Worm (Caenorhabditis elegans) whole organism, mixed stage, embryonic: Measurements from ENCODE around the gene Y17G7B.3.

ENCODE experiments used
- M03D4.4 ChIP-seq: sonication (generic microtip); optimal IDR thresholded peaks from 2 replicates; lab custom pipeline; 2017; ENCODE audit warnings: mild to moderate bottlenecking, missing genetic modification characterization, missing compliant biosample characterization
- bed-3 ChIP-seq: fragments of 200-800 bp; sonication (Bioruptor generic); optimal IDR thresholded peaks from 3 replicates; lab custom pipeline; 2018; ENCODE audit warnings: mild to moderate bottlenecking, missing genetic modification characterization, moderate library complexity, missing compliant biosample characterization
- blmp-1 ChIP-seq: fragments of 150-350 bp; optimal IDR thresholded peaks from 2 replicates; lab custom pipeline; 2014; ENCODE audit warnings: missing biosample characterization, missing genetic modification characterization
- ceh-39 ChIP-seq: fragments of 150-350 bp; optimal IDR thresholded peaks from 2 replicates; lab custom pipeline; 2014; ENCODE audit warnings: missing biosample characterization, missing genetic modification characterization
- ceh-43 ChIP-seq: fragments of 200-800 bp; sonication (Bioruptor generic); optimal IDR thresholded peaks from 2 replicates; lab custom pipeline; 2018; ENCODE audit warnings: mild to moderate bottlenecking, missing genetic modification characterization, moderate library complexity, missing compliant biosample characterization
- ceh-83 ChIP-seq: fragments of 200-800 bp; sonication (Bioruptor generic); optimal IDR thresholded peaks from 2 replicates; lab custom pipeline; 2018; ENCODE audit warnings: mild to moderate bottlenecking, missing genetic modification characterization, missing compliant biosample characterization
- ces-1 ChIP-seq: fragments of 150-350 bp; optimal IDR thresholded peaks from 2 replicates; lab custom pipeline; 2014; ENCODE audit warnings: missing biosample characterization, missing genetic modification reagents, missing genetic modification characterization
- drap-1 ChIP-seq: fragments of 200-800 bp; sonication (Bioruptor generic); optimal IDR thresholded peaks from 3 replicates; lab custom pipeline; 2018; ENCODE audit warnings: mild to moderate bottlenecking, missing genetic modification characterization, missing compliant biosample characterization
- elt-1 ChIP-seq: sonication (generic microtip); optimal IDR thresholded peaks from 2 replicates; lab custom pipeline; 2017; ENCODE audit warnings: missing genetic modification characterization, mild to moderate bottlenecking, missing compliant biosample characterization, antibody characterized with exemption, moderate library complexity, borderline replicate concordance; ENCODE audit not compliant: insufficient read depth
- elt-3 ChIP-seq: fragments of 150-350 bp; optimal IDR thresholded peaks from 2 replicates; lab custom pipeline; 2014; ENCODE audit warnings: missing biosample characterization, missing genetic modification characterization
- flh-1 ChIP-seq: fragments of 200-800 bp; sonication (Bioruptor generic); optimal IDR thresholded peaks from 2 replicates; lab custom pipeline; 2018; ENCODE audit warnings: mild to moderate bottlenecking, missing genetic modification characterization, moderate library complexity, missing compliant biosample characterization
- ham-2 ChIP-seq: fragments of 200-800 bp; sonication (Bioruptor generic); optimal IDR thresholded peaks from 2 replicates; lab custom pipeline; 2018; ENCODE audit warnings: mild to moderate bottlenecking, missing genetic modification characterization, missing compliant biosample characterization
- hlh-1 ChIP-seq: fragments of 150-350 bp; optimal IDR thresholded peaks from 2 replicates; lab custom pipeline; 2014; ENCODE audit warnings: missing biosample characterization, missing genetic modification reagents, missing genetic modification characterization
- lin-13 ChIP-seq: fragments of 150-350 bp; optimal IDR thresholded peaks from 2 replicates; lab custom pipeline; 2014; ENCODE audit warnings: missing biosample characterization, missing genetic modification characterization
- lin-32 ChIP-seq: fragments of 200-800 bp; sonication (Bioruptor generic); optimal IDR thresholded peaks from 2 replicates; lab custom pipeline; 2018; ENCODE audit warnings: mild to moderate bottlenecking, missing genetic modification characterization, missing compliant biosample characterization
- lsy-2 ChIP-seq: fragments of 150-350 bp; optimal IDR thresholded peaks from 2 replicates; lab custom pipeline; 2014; ENCODE audit warnings: missing biosample characterization, missing genetic modification characterization
- mab-5 ChIP-seq: fragments of 150-350 bp; optimal IDR thresholded peaks from 2 replicates; lab custom pipeline; 2014; ENCODE audit warnings: missing biosample characterization, missing genetic modification characterization
- mls-2 ChIP-seq: sonication (generic microtip); optimal IDR thresholded peaks from 2 replicates; lab custom pipeline; 2016; ENCODE audit warnings: mild to moderate bottlenecking, missing genetic modification characterization, moderate library complexity, missing compliant biosample characterization
- nhr-12 ChIP-seq: fragments of 150-350 bp; optimal IDR thresholded peaks from 2 replicates; lab custom pipeline; 2014; ENCODE audit warnings: missing biosample characterization, missing genetic modification characterization
- nhr-2 ChIP-seq: fragments of 150-350 bp; optimal IDR thresholded peaks from 2 replicates; lab custom pipeline; 2014; ENCODE audit warnings: missing biosample characterization, missing genetic modification characterization
- nhr-76 ChIP-seq: sonication (generic microtip); optimal IDR thresholded peaks from 2 replicates; lab custom pipeline; 2017; ENCODE audit warnings: missing biosample characterization, missing genetic modification characterization
- pha-4 ChIP-seq: fragments of 150-350 bp; optimal IDR thresholded peaks from 2 replicates; lab custom pipeline; 2018; ENCODE audit warnings: missing biosample characterization, missing genetic modification reagents, missing genetic modification characterization
- sem-2 ChIP-seq: fragments of 200-800 bp; sonication (Bioruptor generic); optimal IDR thresholded peaks from 2 replicates; lab custom pipeline; 2018; ENCODE audit warnings: mild to moderate bottlenecking, missing genetic modification characterization, missing compliant biosample characterization
- snpc-4 ChIP-seq: fragments of 150-350 bp; optimal IDR thresholded peaks from 2 replicates; lab custom pipeline; 2014; ENCODE audit warnings: missing biosample characterization, missing genetic modification characterization
- sptf-1 ChIP-seq: sonication (generic microtip); optimal IDR thresholded peaks from 2 replicates; lab custom pipeline; 2017; ENCODE audit warnings: mild to moderate bottlenecking, missing genetic modification characterization, moderate library complexity, missing compliant biosample characterization
- tbx-8 ChIP-seq: fragments of 200-800 bp; sonication (Bioruptor generic); optimal IDR thresholded peaks from 2 replicates; lab custom pipeline; 2018; ENCODE audit warnings: mild to moderate bottlenecking, missing genetic modification characterization, moderate library complexity, missing compliant biosample characterization
- unc-120 ChIP-seq: sonication (generic microtip); optimal IDR thresholded peaks from 2 replicates; lab custom pipeline; 2017; ENCODE audit warnings: missing genetic modification characterization, missing compliant biosample characterization; ENCODE audit not compliant: poor library complexity, severe bottlenecking
- unc-39 ChIP-seq: fragments of 150-350 bp; optimal IDR thresholded peaks from 2 replicates; lab custom pipeline; 2014; ENCODE audit warnings: missing biosample characterization, missing genetic modification characterization
- unc-62 ChIP-seq: fragments of 150-350 bp; optimal IDR thresholded peaks from 2 replicates; lab custom pipeline; 2014; ENCODE audit warnings: missing biosample characterization, missing genetic modification reagents, missing genetic modification characterization
- zip-8 ChIP-seq: fragments of 150-350 bp; optimal IDR thresholded peaks from 2 replicates; lab custom pipeline; 2014; ENCODE audit warnings: missing biosample characterization, missing genetic modification characterization
- ztf-11 ChIP-seq: fragments of 150-350 bp; optimal IDR thresholded peaks from 2 replicates; lab custom pipeline; 2014; ENCODE audit warnings: missing biosample characterization, missing genetic modification characterization

The Y17G7B.3 gene

ce11 chrII:11971009-11971636 is 17.7 kb upstream of the Y17G7B.3 start:
- TF ChIP-seq ham-2 (no peak), mab-5 (tag; lab: Kevin White, UChicago) (no peak), bed-3 (no peak), zip-8 (tag; lab: Kevin White, UChicago) (no peak), nhr-2 (tag; lab: Kevin White, UChicago) (no peak), snpc-4 (no peak), drap-1 (no peak), lin-32 (GFP tag; lab: Kevin White, UChicago) (no peak), hlh-1 (tag; lab: Kevin White, UChicago) (no peak), tbx-8 (GFP tag; lab: Kevin White, UChicago) (no peak), pha-4 (no peak), lin-13 (tag; lab: Kevin White, UChicago) (no peak), M03D4.4 (tag; lab: Kevin White, UChicago) (no peak)

- no peak for TF ChIP-seq ceh-43 (GFP tag; lab: Kevin White, UChicago)
- TF ChIP-seq flh-1 (GFP tag; lab: Kevin White, UChicago) = no peak
- TF ChIP-seq ceh-83 (GFP tag; lab: Kevin White, UChicago) = no peak
- no peak for TF ChIP-seq M03D4.4 (tag; lab: Kevin White, UChicago)
- TF ChIP-seq mab-5 (tag; lab: Kevin White, UChicago) = no peak
- TF ChIP-seq hlh-1 (tag; lab: Kevin White, UChicago) = no peak
- TF ChIP-seq elt-1 (tag; lab: Kevin White, UChicago) = no peak
- no peak for TF ChIP-seq ham-2
- TF ChIP-seq unc-62 (GFP tag; lab: Kevin White, UChicago) = no peak
- no peak for TF ChIP-seq nhr-76 (tag; lab: Kevin White, UChicago)
- TF ChIP-seq sptf-1 = no peak
- TF ChIP-seq lin-13 (tag; lab: Kevin White, UChicago) = no peak
- TF ChIP-seq bed-3 = no peak
- no peak for TF ChIP-seq unc-39 (tag; lab: Kevin White, UChicago)
Observed at ce11 chrII:11972266-11972665, 16.6 kb upstream of the Y17G7B.3 start.

ce11 chrII:11973632-11974031 is 15.2 kb upstream of the Y17G7B.3 start, which contains the start of gene acbp-6:
Gene acbp-6, minus strand, starts transcription at chrII:11973732.
- TF ChIP-seq nhr-2 (tag; lab: Kevin White, UChicago) = no peak
- TF ChIP-seq sptf-1 = no peak
- no peak for TF ChIP-seq unc-39 (tag; lab: Kevin White, UChicago)
- no peak for TF ChIP-seq nhr-12 (tag; lab: Kevin White, UChicago)
- no peak for TF ChIP-seq drap-1
- TF ChIP-seq ham-2 = no peak
- no peak for TF ChIP-seq lin-32 (GFP tag; lab: Kevin White, UChicago)
- no peak for TF ChIP-seq snpc-4
- no peak for TF ChIP-seq mab-5 (tag; lab: Kevin White, UChicago)
- no peak for TF ChIP-seq mls-2 (tag; lab: Kevin White, UChicago)
- no peak for TF ChIP-seq lsy-2
- no peak for TF ChIP-seq ces-1 (GFP tag; lab: Kevin White, UChicago)
- no peak for TF ChIP-seq M03D4.4 (tag; lab: Kevin White, UChicago)
- no peak for TF ChIP-seq zip-8 (tag; lab: Kevin White, UChicago)
- no peak for TF ChIP-seq blmp-1 (tag; lab: Kevin White, UChicago)
- TF ChIP-seq ceh-43 (GFP tag; lab: Kevin White, UChicago) = no peak
- TF ChIP-seq sem-2 = no peak
- TF ChIP-seq flh-1 (GFP tag; lab: Kevin White, UChicago) = no peak
- TF ChIP-seq unc-62 (GFP tag; lab: Kevin White, UChicago) = no peak
- TF ChIP-seq tbx-8 (GFP tag; lab: Kevin White, UChicago) = no peak

ce11 chrII:11974048-11974995 is 14.5 kb upstream of the Y17G7B.3 start:
- TF ChIP-seq drap-1 (no peak), bed-3 (peak; percentile 47), ceh-39 (tag; lab: Kevin White, UChicago) (no peak), ceh-43 (GFP tag; lab: Kevin White, UChicago) (peak; percentile 44), unc-120 (tag; lab: Kevin White, UChicago) (no peak), mls-2 (tag; lab: Kevin White, UChicago) (peak; percentile 13), ceh-83 (GFP tag; lab: Kevin White, UChicago) (peak; percentile 59), lin-13 (tag; lab: Kevin White, UChicago) (no peak), sem-2 (no peak), ztf-11 (tag; lab: Kevin White, UChicago) (no peak), ham-2 (no peak), blmp-1 (tag; lab: Kevin White, UChicago) (no peak), hlh-1 (tag; lab: Kevin White, UChicago) (no peak), mab-5 (tag; lab: Kevin White, UChicago) (no peak), elt-3 (tag; lab: Kevin White, UChicago) (no peak), sptf-1 (peak; percentile 32), ces-1 (GFP tag; lab: Kevin White, UChicago) (no peak)
- TF ChIP-seq, all 35 proteins: peak for 5
